Fruit fly (Drosophila melanogaster): Measurements from ENCODE around the gene CG10077.

CG10077 gene

DNA sequence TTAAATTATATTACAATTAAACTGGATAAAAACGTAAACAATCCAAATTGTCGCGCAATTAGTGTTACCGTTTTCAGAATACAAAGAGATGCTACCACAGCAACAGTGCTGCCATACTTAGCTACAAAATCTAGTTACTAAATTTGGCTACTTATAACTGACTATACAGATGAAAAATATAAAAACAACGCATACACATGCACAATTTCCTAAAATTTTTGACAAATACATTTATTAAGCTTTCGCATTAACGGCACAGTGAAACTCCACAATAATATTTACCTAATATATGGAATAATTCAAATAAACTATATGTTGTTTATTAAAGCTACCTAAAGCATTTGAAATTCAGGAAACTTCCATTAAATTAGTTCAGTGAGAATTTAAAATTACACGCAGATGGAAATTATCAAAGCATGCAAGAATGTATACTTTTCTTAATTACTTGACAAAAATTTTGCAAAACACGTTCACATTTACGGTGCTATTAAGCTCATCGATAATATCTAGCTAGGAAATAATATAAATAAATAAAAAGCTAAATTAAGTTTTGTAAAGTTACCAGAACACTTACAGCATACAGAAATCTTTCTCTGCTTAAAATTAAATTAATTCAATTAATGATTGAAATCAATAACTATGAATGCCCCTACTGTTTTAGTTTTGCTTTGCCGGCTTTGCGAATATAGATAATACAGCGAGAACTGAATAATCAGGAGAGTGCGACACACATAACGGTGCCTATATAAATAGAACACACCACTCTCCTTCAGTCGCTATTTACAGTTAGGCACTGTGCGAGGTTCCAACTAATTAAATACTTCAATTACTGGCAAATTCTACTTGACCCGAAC, 13.5 kb upstream of the CG10077 start, which contains the start of the genes Mis12 and CG9953 (continued):
- TF ChIP-seq CG31441 (GFP tag; IDR thresholded peaks at IDR 0.05) (no peak; the same call in 1 of the 2 replicates), CG34376 (GFP tag; optimal IDR thresholded peaks at IDR 0.05) (no peak), sob (GFP tag; IDR thresholded peaks at IDR 0.05) (no peak), CG3281 (GFP tag; optimal IDR thresholded peaks at IDR 0.05) (no peak), CG15011 (GFP tag; optimal IDR thresholded peaks at IDR 0.05) (no peak), CG13424 (tag; optimal IDR thresholded peaks at IDR 0.05) (peak; percentile 50), Rx (GFP tag; IDR thresholded peaks at IDR 0.05) (no peak), BEAF-32 (GFP tag; optimal IDR thresholded peaks at IDR 0.05) (peak; percentile 19), knrl (GFP tag; IDR thresholded peaks at IDR 0.05; ENCODE audit: partially characterized antibody) (no peak), cg (GFP tag; optimal IDR thresholded peaks at IDR 0.05) (no peak), D (optimal IDR thresholded peaks at IDR 0.05) (no peak), D (GFP tag; optimal IDR thresholded peaks at IDR 0.05) (peak; percentile 30), CG8944 (GFP tag; optimal IDR thresholded peaks at IDR 0.05) (no peak), grn (GFP tag; optimal IDR thresholded peaks at IDR 0.05) (no peak), chn (GFP tag; optimal IDR thresholded peaks at IDR 0.05) (peak; percentile 11), ssp (GFP tag; IDR thresholded peaks at IDR 0.05) (peak; percentile 54), Awh (GFP tag; IDR thresholded peaks at IDR 0.05) (no peak; the same call in 1 of the 2 replicates), NC2β (GFP tag; optimal IDR thresholded peaks at IDR 0.05) (no peak), CG15269 (tag; optimal IDR thresholded peaks at IDR 0.05) (peak; percentile 58), CG1529 (GFP tag; optimal IDR thresholded peaks at IDR 0.05) (no peak), CG1832 (GFP tag; optimal IDR thresholded peaks at IDR 0.05) (no peak), her (GFP tag; optimal IDR thresholded peaks at IDR 0.05) (no peak), BtbVII (GFP tag; optimal IDR thresholded peaks at IDR 0.05) (no peak), CG2120 (GFP tag; optimal IDR thresholded peaks at IDR 0.05) (peak; percentile 36), Trl (optimal IDR thresholded peaks at IDR 0.05) (no peak), Trl (GFP tag; optimal IDR thresholded peaks at IDR 0.05) (no peak), Sry-β (GFP tag; optimal IDR thresholded peaks at IDR 0.05) (peak; percentile 94), tll (GFP tag; optimal IDR thresholded peaks at IDR 0.05) (no peak), CoRest (tag; optimal IDR thresholded peaks at IDR 0.05) (peak; percentile 75), CG4730 (GFP tag; IDR thresholded peaks at IDR 0.05) (0 out of 2 replicates have a peak, but pooled peaks have one; percentile 25), PHDP (tag; optimal IDR thresholded peaks at IDR 0.05) (peak; percentile 42), HmgD (GFP tag; optimal IDR thresholded peaks at IDR 0.05) (no peak), Ptx1 (GFP tag; IDR thresholded peaks at IDR 0.05) (peak; percentile 62; the same call in 1 of the 2 replicates), onecut (GFP tag; IDR thresholded peaks at IDR 0.05) (0 out of 2 replicates have a peak, but pooled peaks have one; percentile 19), Kr (GFP tag; optimal IDR thresholded peaks at IDR 0.05) (no peak), schlank (tag; optimal IDR thresholded peaks at IDR 0.05) (no peak), Doc3 (GFP tag; IDR thresholded peaks at IDR 0.05; ENCODE audit: partially characterized antibody) (no peak), bcd (GFP tag; optimal IDR thresholded peaks at IDR 0.05) (peak; percentile 39), pnt (GFP tag; optimal IDR thresholded peaks at IDR 0.05) (no peak), hth (optimal IDR thresholded peaks at IDR 0.05) (no peak), CG15696 (tag; optimal IDR thresholded peaks at IDR 0.05) (no peak), CG34224 (GFP tag; IDR thresholded peaks at IDR 0.05; ENCODE audit: partially characterized antibody) (no peak), ro (GFP tag; IDR thresholded peaks at IDR 0.05) (no peak; the same call in 1 of the 2 replicates), sisA (GFP tag; IDR thresholded peaks at IDR 0.05) (no peak), CG6854 (GFP tag; optimal IDR thresholded peaks at IDR 0.05) (no peak), Meics (GFP tag; optimal IDR thresholded peaks at IDR 0.05) (peak; percentile 55), CG17802 (tag; optimal IDR thresholded peaks at IDR 0.05) (peak; percentile 45), Atf-2 (GFP tag; optimal IDR thresholded peaks at IDR 0.05) (no peak), sens (GFP tag) (peak; percentile 82), HHEX (GFP tag; optimal IDR thresholded peaks at IDR 0.05) (no peak)

Data from whole organism, embryonic.